Fruit fly (Drosophila melanogaster): ENCODE data around the gene Dph5.

Dph5 gene

DNA sequence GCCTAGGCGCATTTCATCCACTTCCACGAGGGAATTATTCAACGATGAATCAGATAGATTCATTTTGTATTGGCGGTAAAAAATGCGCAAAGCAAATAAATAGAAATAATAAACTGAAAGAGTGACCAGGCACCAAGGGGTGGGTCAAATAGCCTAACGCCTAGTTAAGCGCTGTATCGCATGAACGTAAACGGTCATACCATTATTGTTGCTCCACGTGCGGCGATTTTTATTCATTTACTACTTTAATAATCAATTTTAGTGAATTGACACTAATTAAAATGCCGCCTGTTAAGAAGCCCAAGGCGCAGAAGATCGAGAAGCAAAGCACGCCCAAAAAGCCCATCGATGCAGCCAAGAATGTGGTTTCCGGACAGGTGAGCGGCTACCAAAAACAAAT, 1.6 kb upstream of the Dph5 start, which contains the start of the genes CG33107 and CG6937:
Gene CG33107 (minus strand): TSS at position 137 of the 400 bp plus-strand sequence.
Gene CG6937 (plus strand): TSS at position 192 of the 400 bp plus-strand sequence.
- TF ChIP-seq CG8478 (optimal IDR thresholded peaks at IDR 0.05) (no peak), Dll (optimal IDR thresholded peaks at IDR 0.05) (no peak), pan (optimal IDR thresholded peaks at IDR 0.05) (no peak), psq (optimal IDR thresholded peaks at IDR 0.05) (no peak), usp (GFP tag; optimal IDR thresholded peaks at IDR 0.05) (no peak), EcR (GFP tag; optimal IDR thresholded peaks at IDR 0.05) (no peak)

- TF ChIP-seq Dll (optimal IDR thresholded peaks at IDR 0.05) (no peak), pan (optimal IDR thresholded peaks at IDR 0.05) (no peak), psq (optimal IDR thresholded peaks at IDR 0.05) (no peak), usp (GFP tag; optimal IDR thresholded peaks at IDR 0.05) (no peak), EcR (GFP tag; optimal IDR thresholded peaks at IDR 0.05) (no peak), CG8478 (optimal IDR thresholded peaks at IDR 0.05) (no peak)
These were observed 2.5 kb downstream of the Dph5 start, which contains the start of gene CSN6 for dm6 chr3R:22580546-22580945. Gene CSN6, plus strand, starts transcription at chr3R:22580773.

- TF ChIP-seq pan (optimal IDR thresholded peaks at IDR 0.05) (no peak), usp (GFP tag; optimal IDR thresholded peaks at IDR 0.05) (no peak), psq (optimal IDR thresholded peaks at IDR 0.05) (no peak), CG8478 (optimal IDR thresholded peaks at IDR 0.05) (no peak), EcR (GFP tag; optimal IDR thresholded peaks at IDR 0.05) (no peak), Dll (optimal IDR thresholded peaks at IDR 0.05) (no peak)
These were observed 6.0 kb downstream of the Dph5 start for dm6 chr3R:22576979-22577378.

DNA sequence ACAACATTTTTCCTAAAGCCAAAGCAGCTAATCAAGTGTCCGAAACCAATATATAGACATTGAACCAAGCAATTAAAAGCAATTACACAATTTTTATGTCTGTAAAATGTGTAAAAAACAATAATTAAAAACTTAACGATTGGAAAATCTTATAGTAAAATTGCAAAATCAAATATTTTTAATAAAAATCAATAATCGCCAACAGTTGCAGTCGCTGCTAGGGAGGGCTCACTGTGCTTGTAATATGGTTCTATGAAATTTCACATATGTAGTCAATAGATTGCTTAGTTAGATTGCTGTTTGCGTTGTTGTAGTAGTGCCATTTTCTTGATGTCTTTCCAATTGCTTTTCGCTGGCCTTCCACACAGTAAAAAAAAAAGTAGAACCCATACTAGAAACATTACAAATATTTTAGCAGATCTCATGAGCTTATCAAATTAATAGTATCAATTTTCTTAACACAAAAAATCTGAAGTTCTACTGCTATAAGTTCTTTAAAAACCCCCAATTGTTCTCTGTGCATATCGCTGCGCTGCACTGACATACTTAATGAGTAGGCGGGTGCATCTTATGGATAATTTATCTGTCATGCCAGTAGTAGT, 6.8 kb downstream of the Dph5 start:
- TF ChIP-seq Dll (optimal IDR thresholded peaks at IDR 0.05) (no peak), usp (GFP tag; optimal IDR thresholded peaks at IDR 0.05) (no peak), psq (optimal IDR thresholded peaks at IDR 0.05) (no peak), EcR (GFP tag; optimal IDR thresholded peaks at IDR 0.05) (no peak), pan (optimal IDR thresholded peaks at IDR 0.05) (no peak), CG8478 (optimal IDR thresholded peaks at IDR 0.05) (no peak)

DNA sequence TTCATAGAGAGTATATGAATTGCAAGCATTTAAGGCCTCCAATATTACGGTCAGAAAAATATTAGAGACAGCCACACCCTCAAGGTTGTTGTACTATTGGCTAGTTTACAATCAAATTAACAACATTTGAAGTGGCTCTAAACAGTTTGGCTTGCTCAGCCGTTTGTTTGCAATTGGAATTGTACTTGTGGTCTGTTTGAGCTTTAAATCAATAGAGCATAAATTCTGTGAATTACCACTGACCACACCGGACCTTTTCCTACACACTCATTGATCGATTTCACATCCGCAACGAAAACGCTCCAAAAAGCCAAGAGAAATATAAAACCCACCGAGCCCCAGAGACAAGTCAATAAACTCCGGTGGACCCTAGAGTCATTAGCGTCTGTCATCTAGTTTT, 9.4 kb downstream of the Dph5 start:
- TF ChIP-seq psq (optimal IDR thresholded peaks at IDR 0.05) (no peak), Dll (optimal IDR thresholded peaks at IDR 0.05) (no peak), EcR (GFP tag; optimal IDR thresholded peaks at IDR 0.05) (no peak), usp (GFP tag; optimal IDR thresholded peaks at IDR 0.05) (no peak)

- TF ChIP-seq psq (optimal IDR thresholded peaks at IDR 0.05) (no peak), usp (GFP tag; optimal IDR thresholded peaks at IDR 0.05) (no peak), CG8478 (optimal IDR thresholded peaks at IDR 0.05) (no peak), Dll (optimal IDR thresholded peaks at IDR 0.05) (no peak), pan (optimal IDR thresholded peaks at IDR 0.05) (no peak), EcR (GFP tag; optimal IDR thresholded peaks at IDR 0.05) (no peak)
These were observed 13.1 kb downstream of the Dph5 start, which contains the start of gene CG33110 for dm6 chr3R:22569888-22570287. Gene CG33110, plus strand, starts transcription at chr3R:22570188.

- no peak for TF ChIP-seq pan (optimal IDR thresholded peaks at IDR 0.05)
- TF ChIP-seq psq (optimal IDR thresholded peaks at IDR 0.05) = no peak
- no peak for TF ChIP-seq Dll (optimal IDR thresholded peaks at IDR 0.05)
These were observed 14.5 kb downstream of the Dph5 start for dm6 chr3R:22568508-22568907.

DNA sequence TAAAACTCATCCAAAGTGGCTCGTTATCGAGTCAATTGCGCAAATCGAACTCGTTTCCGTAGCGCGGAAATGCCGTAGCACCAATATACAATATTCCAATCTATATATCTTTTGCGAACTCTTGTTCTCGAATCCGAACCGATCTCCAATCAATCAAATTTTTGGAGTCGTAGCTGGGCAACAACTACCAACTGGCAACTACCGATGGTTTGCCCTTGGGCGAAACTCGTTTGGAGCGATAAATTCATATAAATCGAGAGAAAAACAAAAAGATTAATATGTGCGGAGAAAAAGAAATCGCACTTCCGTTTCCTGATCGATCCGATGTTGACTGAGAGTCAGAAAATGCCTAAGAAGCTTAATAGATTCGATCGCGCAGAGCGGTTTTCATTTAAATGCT, 17.3 kb downstream of the Dph5 start:
- TF ChIP-seq psq (optimal IDR thresholded peaks at IDR 0.05) (no peak), CG8478 (optimal IDR thresholded peaks at IDR 0.05) (no peak), pan (optimal IDR thresholded peaks at IDR 0.05) (no peak), EcR (GFP tag; optimal IDR thresholded peaks at IDR 0.05) (no peak), usp (GFP tag; optimal IDR thresholded peaks at IDR 0.05) (no peak), Dll (optimal IDR thresholded peaks at IDR 0.05) (no peak)

- TF ChIP-seq CG8478 (optimal IDR thresholded peaks at IDR 0.05) = no peak
- TF ChIP-seq Dll (optimal IDR thresholded peaks at IDR 0.05) = no peak
- no peak for TF ChIP-seq psq (optimal IDR thresholded peaks at IDR 0.05)
- no peak for TF ChIP-seq usp (GFP tag; optimal IDR thresholded peaks at IDR 0.05)
- TF ChIP-seq EcR (GFP tag; optimal IDR thresholded peaks at IDR 0.05) = no peak
- no peak for TF ChIP-seq pan (optimal IDR thresholded peaks at IDR 0.05)
These were observed 18.3 kb downstream of the Dph5 start for dm6 chr3R:22564707-22565106.

dm6 chr3R:22564076-22564475, 18.9 kb downstream of the Dph5 start:
- TF ChIP-seq Dll (optimal IDR thresholded peaks at IDR 0.05) (no peak), psq (optimal IDR thresholded peaks at IDR 0.05) (no peak), CG8478 (optimal IDR thresholded peaks at IDR 0.05) (no peak), usp (GFP tag; optimal IDR thresholded peaks at IDR 0.05) (no peak), EcR (GFP tag; optimal IDR thresholded peaks at IDR 0.05) (no peak), pan (optimal IDR thresholded peaks at IDR 0.05) (no peak)

- TF ChIP-seq psq (optimal IDR thresholded peaks at IDR 0.05) (no peak), usp (GFP tag; optimal IDR thresholded peaks at IDR 0.05) (no peak), Dll (optimal IDR thresholded peaks at IDR 0.05) (no peak), pan (optimal IDR thresholded peaks at IDR 0.05) (no peak), CG8478 (optimal IDR thresholded peaks at IDR 0.05) (no peak), EcR (GFP tag; optimal IDR thresholded peaks at IDR 0.05) (no peak)
These were observed 20.5 kb downstream of the Dph5 start, which contains the start of gene sit for dm6 chr3R:22562502-22562901. Gene sit, minus strand, starts transcription at chr3R:22562572.

- TF ChIP-seq EcR (GFP tag; optimal IDR thresholded peaks at IDR 0.05) (no peak), pan (optimal IDR thresholded peaks at IDR 0.05) (no peak), Dll (optimal IDR thresholded peaks at IDR 0.05) (no peak), CG8478 (optimal IDR thresholded peaks at IDR 0.05) (no peak), psq (optimal IDR thresholded peaks at IDR 0.05) (no peak), usp (GFP tag; optimal IDR thresholded peaks at IDR 0.05) (no peak)
These were observed 22.8 kb downstream of the Dph5 start for dm6 chr3R:22560224-22560623.

DNA sequence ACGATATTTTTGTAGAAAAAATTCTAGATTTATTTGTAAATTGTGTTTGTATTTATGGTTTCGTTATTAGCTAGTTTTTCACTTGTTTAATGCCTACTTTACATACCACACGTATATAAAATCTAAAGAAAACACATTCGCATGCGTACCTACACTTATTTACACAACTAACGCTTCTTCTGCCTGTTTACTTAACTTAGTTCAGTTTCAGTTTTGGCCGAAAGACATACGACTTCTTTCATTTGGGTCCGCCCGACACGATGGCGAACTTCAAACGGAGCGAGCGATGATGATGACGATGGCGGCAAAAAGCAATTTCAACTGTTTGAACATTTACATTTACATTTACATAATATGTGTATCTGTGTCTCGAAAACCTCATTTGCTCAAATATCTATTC, 24.6 kb downstream of the Dph5 start:
- TF ChIP-seq pan (optimal IDR thresholded peaks at IDR 0.05) = no peak

Measured in whole organism.